Fruit fly (Drosophila melanogaster) whole organism, embryonic: ENCODE results near the gene DppIII.

Source experiments
- CG14014 ChIP-seq: fragments of 200-800 bp; sonication (Bioruptor generic); IDR thresholded peaks from 2 replicates; pipeline ENCODE4 v1.3.6; 2022; ENCODE audit warnings: missing biosample characterization, missing genetic modification characterization
- CG4328 ChIP-seq: fragments of 200-800 bp; sonication (Bioruptor generic); optimal IDR thresholded peaks from 3 replicates; lab custom pipeline; 2017; ENCODE audit warnings: missing biosample characterization, missing genetic modification reagents, missing genetic modification characterization
- CG6854 ChIP-seq: fragments of 200-800 bp; sonication (Bioruptor generic); optimal IDR thresholded peaks from 3 replicates; lab custom pipeline; 2017; ENCODE audit warnings: missing biosample characterization, mild to moderate bottlenecking, missing genetic modification characterization
- CTCF ChIP-seq: fragments of 200-800 bp; sonication (Bioruptor generic); optimal IDR thresholded peaks from 2 replicates; lab custom pipeline; 2017; ENCODE audit warnings: missing biosample characterization, mild to moderate bottlenecking, missing genetic modification characterization, moderate library complexity
- Dek ChIP-seq: fragments of 200-800 bp; sonication (Bioruptor generic); optimal IDR thresholded peaks from 3 replicates; lab custom pipeline; 2019; ENCODE audit warnings: missing biosample characterization, mild to moderate bottlenecking, missing genetic modification characterization, moderate library complexity
- Nf-YB ChIP-seq: fragments of 200-800 bp; sonication (Bioruptor generic); optimal IDR thresholded peaks from 3 replicates; lab custom pipeline; 2019; ENCODE audit warnings: missing biosample characterization, mild to moderate bottlenecking, missing genetic modification characterization, moderate library complexity
- Nf-YC ChIP-seq: fragments of 200-800 bp; optimal IDR thresholded peaks from 3 replicates; lab custom pipeline; 2019; ENCODE audit warnings: missing biosample characterization, mild to moderate bottlenecking, missing genetic modification characterization, moderate library complexity
- bsh ChIP-seq, 2 experiments: fragments of 200-800 bp; sonication (Bioruptor generic); optimal IDR thresholded peaks; 2 replicates each; lab custom pipeline; 2017 to 2018; ENCODE audit warnings: mild to moderate bottlenecking in 2 of 2, missing biosample characterization in 2 of 2, missing genetic modification characterization in 2 of 2, moderate library complexity in 1 of 2

DppIII gene

DNA sequence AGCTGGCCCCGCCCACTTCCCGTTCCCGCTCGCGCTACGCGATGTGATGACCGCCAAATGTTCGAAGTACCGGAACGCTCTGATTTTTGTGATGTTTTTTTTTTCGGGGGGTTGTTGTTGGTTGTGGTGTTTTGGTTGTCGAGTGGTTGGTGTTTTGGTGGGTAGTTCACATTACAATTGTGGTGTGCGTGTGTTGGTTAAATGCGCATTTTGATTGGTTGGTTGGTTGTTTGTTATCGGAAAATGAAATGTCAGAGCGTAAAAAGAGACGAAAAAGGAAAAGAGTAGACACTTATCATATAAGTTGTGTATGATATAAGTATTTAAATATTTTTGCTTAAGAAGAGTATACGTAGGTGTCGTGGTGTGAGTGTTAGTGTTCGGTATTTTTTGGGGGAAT lies 24.4 kb downstream of the DppIII start:
- TF ChIP-seq CG14014 (GFP tag; lab: Robert Waterston, UW) (no peak), bsh (GFP tag; optimal IDR thresholded peaks at IDR 0.05; lab: Kevin White, UChicago) (no peak), Nf-YC (tag; lab: Kevin White, UChicago) (peak; percentile 72), Nf-YB (peak; percentile 74), CG6854 (GFP tag; lab: Kevin White, UChicago) (no peak)

DNA sequence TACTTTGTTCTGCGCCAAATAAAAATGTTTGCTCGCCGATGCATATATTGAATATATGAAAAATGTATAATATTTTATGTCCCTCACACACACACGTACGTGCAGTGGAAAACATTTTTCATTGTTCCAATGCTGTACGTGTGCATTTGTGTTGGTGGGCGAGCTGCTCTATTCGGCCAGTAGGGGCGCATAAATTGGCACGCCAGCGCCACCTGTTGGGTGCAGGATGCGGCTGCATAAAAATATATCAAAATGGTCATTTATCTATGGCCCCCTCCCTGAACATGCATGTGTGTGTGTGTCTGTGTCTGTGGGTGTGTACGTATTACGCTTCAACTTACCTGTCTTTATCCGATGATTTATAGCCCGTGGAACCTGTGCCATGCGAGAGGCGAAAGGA lies 45.4 kb downstream of the DppIII start:
- TF ChIP-seq CTCF (GFP tag; lab: Kevin White, UChicago) (peak; percentile 84), CG4328 (no peak), Dek (no peak)
